Worm (Caenorhabditis elegans): ENCODE measurements around the gene ztf-14.

The ztf-14 gene

ce11 chrX:14495785-14496184 lies at the start of gene ztf-14:
Gene ztf-14, plus strand, starts transcription at chrX:14496085.
- TF ChIP-seq mel-28 (tag; optimal IDR thresholded peaks at IDR 0.05; ENCODE audit: borderline replicate concordance) (no peak), atf-7 (tag; optimal IDR thresholded peaks at IDR 0.05) (no peak), lir-1 (GFP tag; conservative IDR thresholded peaks at IDR 0.05) (no peak), zim-3 (tag; optimal IDR thresholded peaks at IDR 0.05) (no peak), nfya-2 (GFP tag; IDR thresholded peaks at IDR 0.05) (no peak), bed-2 (GFP tag; IDR thresholded peaks at IDR 0.05) (no peak), dpl-1 (GFP tag; optimal IDR thresholded peaks at IDR 0.05) (no peak), Y53F4B.3 (GFP tag; IDR thresholded peaks at IDR 0.05) (no peak), ama-1 (optimal IDR thresholded peaks at IDR 0.05) (no peak), ama-1 (GFP tag; optimal IDR thresholded peaks at IDR 0.05) (no peak), hlh-12 (tag; optimal IDR thresholded peaks at IDR 0.05) (no peak), madf-8 (GFP tag; conservative IDR thresholded peaks at IDR 0.05) (no peak)

- no peak for TF ChIP-seq hsf-1 (GFP tag; IDR thresholded peaks at IDR 0.05)
- TF ChIP-seq hmg-20 (GFP tag; IDR thresholded peaks at IDR 0.05), result no peak
- no peak for TF ChIP-seq F49E8.2 (tag; optimal IDR thresholded peaks at IDR 0.05; ENCODE audit: insufficient read depth)
- TF ChIP-seq lir-1 (GFP tag; conservative IDR thresholded peaks at IDR 0.05), result no peak
- no peak for TF ChIP-seq nhr-27 (tag; optimal IDR thresholded peaks at IDR 0.05)
- TF ChIP-seq efl-1 (GFP tag; optimal IDR thresholded peaks at IDR 0.05), result no peak
- no peak for TF ChIP-seq B0035.1 (tag; optimal IDR thresholded peaks at IDR 0.05)
- TF ChIP-seq Y53G8AR.9 (GFP tag; conservative IDR thresholded peaks at IDR 0.05), result no peak
- no peak for TF ChIP-seq Y79H2A.3 (GFP tag; conservative IDR thresholded peaks at IDR 0.05)
- TF ChIP-seq athp-1 (tag; optimal IDR thresholded peaks at IDR 0.05), result no peak
- TF ChIP-seq F52B5.7 (tag; optimal IDR thresholded peaks at IDR 0.05), result no peak
Measured at ce11 chrX:14447498-14447897, 48.4 kb upstream of the ztf-14 start.

ce11 chrX:14447910-14448309 lies 48.0 kb upstream of the ztf-14 start, which contains the start of gene jmjd-3.2:
Gene jmjd-3.2, plus strand, starts transcription at chrX:14448210.
- TF ChIP-seq aptf-2 (GFP tag; conservative IDR thresholded peaks at IDR 0.05), result no peak
- TF ChIP-seq ZK185.1 (tag; optimal IDR thresholded peaks at IDR 0.05; ENCODE audit: poor library complexity, severe bottlenecking), result no peak
- TF ChIP-seq unc-130 (GFP tag; optimal IDR thresholded peaks at IDR 0.05), result no peak
- TF ChIP-seq B0035.1 (tag; optimal IDR thresholded peaks at IDR 0.05), result no peak
- no peak for TF ChIP-seq dpff-1 (tag; optimal IDR thresholded peaks at IDR 0.05)
- TF ChIP-seq ets-4 (GFP tag; optimal IDR thresholded peaks at IDR 0.05), result no peak
- no peak for TF ChIP-seq madf-3 (GFP tag; IDR thresholded peaks at IDR 0.05)
- TF ChIP-seq Y95B8A.8 (GFP tag; IDR thresholded peaks at IDR 0.05), result no peak
- TF ChIP-seq nhr-90 (tag; optimal IDR thresholded peaks at IDR 0.05), result no peak
- TF ChIP-seq akir-1 (GFP tag; optimal IDR thresholded peaks at IDR 0.05), result no peak
- no peak for TF ChIP-seq let-607 (tag; optimal IDR thresholded peaks at IDR 0.05)
- TF ChIP-seq C06A6.2 (GFP tag; conservative IDR thresholded peaks at IDR 0.05), result no peak
- TF ChIP-seq lsy-27 (tag; optimal IDR thresholded peaks at IDR 0.05; ENCODE audit: borderline replicate concordance, insufficient read depth), result no peak
- no peak for TF ChIP-seq hmg-1.2 (GFP tag; IDR thresholded peaks at IDR 0.05)
- TF ChIP-seq sea-2 (GFP tag; IDR thresholded peaks at IDR 0.05), result no peak
- no peak for TF ChIP-seq C17E4.6 (GFP tag; IDR thresholded peaks at IDR 0.05)
- TF ChIP-seq F10E7.11 (tag; optimal IDR thresholded peaks at IDR 0.05), result no peak
- no peak for TF ChIP-seq F57C9.4 (tag; optimal IDR thresholded peaks at IDR 0.05)
